Fruit fly (Drosophila melanogaster): ENCODE results near the gene chp.
A peak's percentile ranks its signal among the peaks of the same experiment; 100 is the strongest.

Gene chp

DNA sequence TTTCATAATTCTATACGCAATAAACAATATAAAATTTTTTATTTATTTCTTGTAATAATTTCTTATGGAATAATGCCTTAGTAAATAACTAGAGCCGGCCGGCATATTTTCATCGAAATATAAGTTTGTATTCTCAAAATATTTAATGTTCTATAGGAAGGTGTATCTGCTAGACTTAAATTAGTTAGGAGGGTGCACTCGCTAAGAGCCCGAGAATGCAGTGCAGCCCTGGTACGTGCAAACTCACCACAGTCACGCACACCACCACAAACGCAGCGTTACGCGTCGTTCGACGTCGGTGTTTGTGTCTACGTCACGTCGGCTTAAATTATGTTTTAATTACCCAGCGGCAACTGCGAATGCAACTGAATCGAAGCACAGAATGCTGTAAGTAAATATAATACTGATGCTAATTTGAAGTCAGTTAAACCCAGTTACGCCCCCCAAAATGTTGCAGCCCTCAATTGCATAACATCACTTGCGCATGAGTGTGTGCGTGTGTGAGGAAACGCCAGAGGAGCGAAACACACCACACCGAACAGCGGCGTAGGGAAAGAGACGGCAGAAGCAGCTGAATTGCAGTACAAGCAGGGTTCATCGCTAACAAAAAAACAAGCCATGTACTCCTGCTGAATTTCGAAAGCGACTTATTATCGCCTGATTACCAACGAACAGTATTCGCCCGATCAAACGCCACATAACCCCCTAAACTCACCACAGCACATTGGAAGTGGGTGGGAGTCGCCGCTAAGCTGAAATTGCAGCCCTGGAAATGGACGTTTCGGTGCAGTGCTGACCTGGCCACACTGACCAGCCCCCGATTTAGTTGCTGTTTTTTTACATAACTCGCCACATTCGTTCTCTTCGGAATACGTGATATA, 10.2 kb upstream of the chp start, which contains the start of gene CG12054:
CG12054 (plus strand) TSS at position 247 of the 881 bp plus-strand sequence.
- TF ChIP-seq EcR (GFP tag; optimal IDR thresholded peaks at IDR 0.05) = no peak
- TF ChIP-seq fd96Ca (GFP tag; IDR thresholded peaks at IDR 0.05) = no peak

DNA sequence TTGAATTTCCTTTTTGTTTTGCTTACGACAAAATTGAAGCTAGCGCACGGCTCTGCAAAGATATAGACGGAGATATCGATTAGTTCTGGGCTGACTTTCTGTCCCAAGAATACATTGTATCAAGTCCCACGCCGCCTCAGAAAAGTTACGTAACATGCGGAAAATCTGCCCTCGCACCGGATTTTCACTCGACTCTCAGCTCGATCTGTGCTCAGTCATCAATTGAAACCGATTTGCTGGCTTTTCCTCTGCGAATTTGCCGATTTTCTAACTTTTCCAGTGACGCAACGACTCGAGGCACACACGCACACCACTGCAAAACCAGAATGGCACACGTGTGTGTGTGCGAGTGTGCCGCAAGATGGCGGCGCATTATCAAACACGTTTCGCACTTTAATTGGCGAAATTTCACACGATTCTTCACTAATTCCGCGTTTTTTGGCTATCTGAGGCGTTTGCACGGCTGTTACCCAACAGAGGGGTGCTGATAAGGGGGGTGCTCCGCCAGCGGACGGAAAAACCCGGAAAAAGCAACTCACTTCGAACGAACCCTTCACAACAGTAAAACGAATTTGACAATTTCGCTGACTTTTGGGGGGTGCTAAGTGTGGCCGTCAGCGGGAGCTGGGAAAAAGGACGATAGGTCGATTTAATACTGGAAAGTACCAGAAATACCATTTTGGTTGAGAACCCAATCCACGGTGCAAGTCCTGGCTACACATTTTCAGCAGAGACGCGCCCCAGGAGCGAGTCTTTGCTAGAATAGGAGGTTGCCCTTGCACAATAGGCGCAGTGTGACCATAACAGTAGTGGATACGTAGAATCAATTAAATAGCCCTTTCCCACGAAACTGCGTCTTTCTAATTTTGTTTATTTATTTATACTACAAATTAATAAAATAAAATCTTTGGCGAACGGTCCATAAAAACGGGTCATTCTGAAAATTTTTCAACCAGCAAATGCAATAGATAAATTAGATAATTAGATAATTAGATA, 8.8 kb upstream of the chp start, which contains the start of gene ATPsynC:
ATPsynC (minus strand) TSS at position 634 of the 996 bp plus-strand sequence.
- TF ChIP-seq CG32121 (GFP tag; IDR thresholded peaks at IDR 0.05) = no peak
- no peak for TF ChIP-seq Pif1B (GFP tag; optimal IDR thresholded peaks at IDR 0.05)
- TF ChIP-seq CG8159 (tag; optimal IDR thresholded peaks at IDR 0.05) = peak; percentile 11
- no peak for TF ChIP-seq CG34367 (tag; optimal IDR thresholded peaks at IDR 0.05)
- TF ChIP-seq CG9948 (tag; optimal IDR thresholded peaks at IDR 0.05) = no peak
- TF ChIP-seq fd96Ca (GFP tag; IDR thresholded peaks at IDR 0.05) = no peak
- no peak for TF ChIP-seq rn (GFP tag; IDR thresholded peaks at IDR 0.05)
- TF ChIP-seq CG8301 (tag; optimal IDR thresholded peaks at IDR 0.05) = no peak
- TF ChIP-seq CG15710 (tag; optimal IDR thresholded peaks at IDR 0.05) = no peak
- TF ChIP-seq Ets98B (GFP tag; IDR thresholded peaks at IDR 0.05) = no peak
- TF ChIP-seq gl (tag; optimal IDR thresholded peaks at IDR 0.05) = no peak
- no peak for TF ChIP-seq D1 (tag; optimal IDR thresholded peaks at IDR 0.05)
- TF ChIP-seq CG13204 (GFP tag; optimal IDR thresholded peaks at IDR 0.05) = no peak
- TF ChIP-seq CG4496 (GFP tag; IDR thresholded peaks at IDR 0.05) = no peak
- peak; percentile 10 for TF ChIP-seq CG17806 (tag; optimal IDR thresholded peaks at IDR 0.05)
- peak; percentile 60 for TF ChIP-seq EcR (GFP tag; optimal IDR thresholded peaks at IDR 0.05)
- TF ChIP-seq Pif1A (GFP tag; optimal IDR thresholded peaks at IDR 0.05) = no peak
- TF ChIP-seq CG10348 (GFP tag; IDR thresholded peaks at IDR 0.05) = no peak
- peak; percentile 28 for TF ChIP-seq Snoo (tag; optimal IDR thresholded peaks at IDR 0.05)
- TF ChIP-seq CG12605 (GFP tag; IDR thresholded peaks at IDR 0.05) = no peak
- TF ChIP-seq CG14655 (GFP tag; optimal IDR thresholded peaks at IDR 0.05) = no peak

DNA sequence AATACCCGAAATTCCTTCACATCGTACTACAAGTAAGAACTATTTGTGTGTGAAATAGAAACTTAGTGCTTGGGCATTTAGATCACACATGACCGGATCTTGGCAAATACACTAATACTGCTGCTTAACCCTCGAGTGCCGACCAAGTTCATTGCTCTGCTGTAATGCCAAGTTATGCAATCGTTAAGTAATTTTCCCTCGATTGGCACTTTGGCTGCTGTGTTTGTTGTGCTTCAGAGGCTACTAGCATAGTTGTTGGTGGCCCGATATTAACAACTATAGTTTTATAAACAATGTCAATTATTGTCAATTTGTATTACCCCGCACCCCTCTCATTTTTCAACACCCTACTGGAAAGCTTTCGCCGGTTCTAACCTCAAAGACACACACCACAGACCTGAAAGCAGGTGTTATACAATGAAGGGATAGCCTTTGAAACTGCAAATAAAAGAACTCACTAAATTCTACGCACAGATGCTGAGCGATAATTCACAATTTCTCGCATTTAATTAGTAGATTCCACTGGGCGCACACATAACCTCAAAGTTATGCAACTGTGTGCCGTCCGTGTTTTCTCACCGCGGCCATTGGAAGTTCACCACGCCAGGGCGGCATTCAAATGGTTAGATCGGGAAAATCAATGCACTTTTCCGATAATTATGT, 7.8 kb upstream of the chp start:
- TF ChIP-seq CG10348 (GFP tag; IDR thresholded peaks at IDR 0.05) (no peak), CG13204 (GFP tag; optimal IDR thresholded peaks at IDR 0.05) (no peak), gl (tag; optimal IDR thresholded peaks at IDR 0.05) (no peak), CG8159 (tag; optimal IDR thresholded peaks at IDR 0.05) (no peak), Ets98B (GFP tag; IDR thresholded peaks at IDR 0.05) (no peak), CG14655 (GFP tag; optimal IDR thresholded peaks at IDR 0.05) (no peak), CG4496 (GFP tag; IDR thresholded peaks at IDR 0.05) (no peak), EcR (GFP tag; optimal IDR thresholded peaks at IDR 0.05) (peak; percentile 85), CG34367 (tag; optimal IDR thresholded peaks at IDR 0.05) (no peak)

DNA sequence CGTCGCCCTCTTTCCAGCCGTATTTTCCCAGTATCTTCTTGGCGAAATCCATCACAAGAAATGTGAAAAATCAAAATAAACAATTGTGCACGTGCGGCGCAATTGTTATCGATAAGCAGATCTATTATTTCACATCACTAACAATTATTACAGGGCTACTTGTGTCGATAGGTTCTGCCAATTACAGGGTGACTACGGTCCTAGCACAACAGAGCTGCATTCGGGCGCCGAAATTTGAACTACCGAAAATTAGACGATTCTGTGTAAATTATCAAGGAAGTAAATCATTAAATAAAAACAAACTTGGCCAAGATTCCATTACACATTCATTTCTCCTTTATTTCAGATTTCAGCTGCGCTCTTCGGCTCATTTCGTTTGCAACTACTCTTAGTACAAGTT, 5.3 kb upstream of the chp start, which contains the start of gene CG15561:
CG15561 (minus strand) TSS at position 113 of the 400 bp plus-strand sequence.
- TF ChIP-seq fd96Ca (GFP tag; IDR thresholded peaks at IDR 0.05) = no peak
- no peak for TF ChIP-seq gl (tag; optimal IDR thresholded peaks at IDR 0.05)
- no peak for TF ChIP-seq CG12605 (GFP tag; IDR thresholded peaks at IDR 0.05)
- no peak for TF ChIP-seq rn (GFP tag; IDR thresholded peaks at IDR 0.05)
- TF ChIP-seq Ets98B (GFP tag; IDR thresholded peaks at IDR 0.05) = no peak
- no peak for TF ChIP-seq CG8159 (tag; optimal IDR thresholded peaks at IDR 0.05)
- no peak for TF ChIP-seq EcR (GFP tag; optimal IDR thresholded peaks at IDR 0.05)
- TF ChIP-seq CG13204 (GFP tag; optimal IDR thresholded peaks at IDR 0.05) = no peak
- no peak for TF ChIP-seq Snoo (tag; optimal IDR thresholded peaks at IDR 0.05)
- TF ChIP-seq CG8301 (tag; optimal IDR thresholded peaks at IDR 0.05) = no peak
- no peak for TF ChIP-seq CG17806 (tag; optimal IDR thresholded peaks at IDR 0.05)
- TF ChIP-seq Pif1A (GFP tag; optimal IDR thresholded peaks at IDR 0.05) = no peak
- no peak for TF ChIP-seq CG9948 (tag; optimal IDR thresholded peaks at IDR 0.05)
- TF ChIP-seq CG32121 (GFP tag; IDR thresholded peaks at IDR 0.05) = no peak
- TF ChIP-seq D1 (tag; optimal IDR thresholded peaks at IDR 0.05) = no peak
- TF ChIP-seq CG10348 (GFP tag; IDR thresholded peaks at IDR 0.05) = no peak
- no peak for TF ChIP-seq CG34367 (tag; optimal IDR thresholded peaks at IDR 0.05)
- TF ChIP-seq CG4496 (GFP tag; IDR thresholded peaks at IDR 0.05) = no peak

DNA sequence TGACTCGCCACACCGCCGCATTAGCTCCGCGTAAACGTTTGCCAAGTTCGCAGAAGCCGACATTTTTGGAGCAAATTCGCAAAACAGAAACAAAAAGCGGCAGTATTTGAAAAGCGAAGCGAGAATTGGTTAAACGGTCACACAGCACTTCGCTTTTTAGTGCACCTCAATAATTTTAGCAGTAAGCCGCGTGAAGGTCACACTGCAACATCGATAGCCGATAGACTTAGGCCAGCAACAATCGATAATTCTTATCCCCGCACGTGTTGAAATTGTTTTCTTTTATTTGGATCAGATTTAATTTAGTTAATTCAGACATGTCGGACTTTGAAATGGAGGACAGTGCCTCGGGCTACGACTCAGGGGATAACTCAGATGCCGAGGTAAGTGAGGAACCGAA, 2.7 kb upstream of the chp start, which contains the start of the genes Zwilch and CG1542:
Zwilch (minus strand) TSS at position 150 of the 400 bp plus-strand sequence.
CG1542 (plus strand) TSS at position 232 of the 400 bp plus-strand sequence.
- TF ChIP-seq D1 (tag; optimal IDR thresholded peaks at IDR 0.05) (no peak), CG8159 (tag; optimal IDR thresholded peaks at IDR 0.05) (no peak), CG4496 (GFP tag; IDR thresholded peaks at IDR 0.05) (no peak), CG10348 (GFP tag; IDR thresholded peaks at IDR 0.05) (no peak)
